Worm (Caenorhabditis elegans) whole organism, L1 larva: ENCODE results near the gene str-57.

ENCODE experiments used
- C04F5.9 ChIP-seq: sonication (generic microtip); optimal IDR thresholded peaks from 2 replicates; lab custom pipeline; 2016; ENCODE audit warnings: missing genetic modification characterization, missing compliant biosample characterization
- C16A3.4 ChIP-seq: fragments of 150-350 bp; optimal IDR thresholded peaks from 2 replicates; lab custom pipeline; 2014; ENCODE audit warnings: missing biosample characterization, missing genetic modification characterization
- aha-1 ChIP-seq: fragments of 150-350 bp; optimal IDR thresholded peaks from 2 replicates; lab custom pipeline; 2014; ENCODE audit warnings: missing biosample characterization, missing genetic modification characterization
- aly-2 ChIP-seq: fragments of 150-350 bp; optimal IDR thresholded peaks from 2 replicates; lab custom pipeline; 2014; ENCODE audit warnings: missing biosample characterization, missing genetic modification characterization
- ama-1 ChIP-seq: fragments of 150-350 bp; optimal IDR thresholded peaks from 2 replicates; lab custom pipeline; 2014
- ceh-63 ChIP-seq: fragments of 200-800 bp; sonication (Bioruptor generic); optimal IDR thresholded peaks from 2 replicates; lab custom pipeline; 2018; ENCODE audit warnings: mild to moderate bottlenecking, missing genetic modification characterization, missing compliant biosample characterization
- ceh-88 ChIP-seq: fragments of 200-800 bp; sonication (Bioruptor generic); IDR thresholded peaks from 2 replicates; pipeline ENCODE4 v1.3.6; 2022; ENCODE audit warnings: missing genetic modification characterization, missing compliant biosample characterization
- ceh-90 ChIP-seq: sonication (generic microtip); optimal IDR thresholded peaks from 2 replicates; lab custom pipeline; 2016; ENCODE audit warnings: missing genetic modification characterization, missing compliant biosample characterization
- dsc-1 ChIP-seq: sonication (generic microtip); optimal IDR thresholded peaks from 2 replicates; lab custom pipeline; 2016; ENCODE audit warnings: mild to moderate bottlenecking, missing genetic modification characterization, missing compliant biosample characterization
- efl-1 ChIP-seq, 4 experiments: fragments of 150-350 bp; optimal IDR thresholded peaks in 3 of 4; peaks in 1 of 4; 1 replicate in 1 of 4; 2 replicates in 3 of 4; lab custom pipeline; 2014; ENCODE audit warnings: missing biosample characterization in 2 of 4, missing genetic modification characterization in 2 of 4, missing genetic modification reagents in 2 of 4
- egl-13 ChIP-seq: sonication (generic microtip); optimal IDR thresholded peaks from 2 replicates; lab custom pipeline; 2016; ENCODE audit warnings: missing genotype, missing genetic modification reagents, missing genetic modification characterization, missing compliant biosample characterization
- fkh-4 ChIP-seq: sonication (generic microtip); optimal IDR thresholded peaks from 2 replicates; lab custom pipeline; 2016; ENCODE audit warnings: missing compliant biosample characterization, missing genetic modification characterization, borderline replicate concordance
- grh-1 ChIP-seq: fragments of 200-800 bp; sonication (Bioruptor generic); IDR thresholded peaks from 2 replicates; pipeline ENCODE4 v1.3.6; 2022; ENCODE audit warnings: missing genetic modification reagents, missing genetic modification characterization, missing compliant biosample characterization
- hlh-17 ChIP-seq: fragments of 200-800 bp; sonication (Bioruptor generic); optimal IDR thresholded peaks from 2 replicates; lab custom pipeline; 2018; ENCODE audit warnings: missing genetic modification characterization, mild to moderate bottlenecking, missing compliant biosample characterization, moderate library complexity, borderline replicate concordance
- irx-1 ChIP-seq: sonication (generic microtip); optimal IDR thresholded peaks from 2 replicates; lab custom pipeline; 2016; ENCODE audit warnings: missing genetic modification characterization, missing compliant biosample characterization
- isw-1 ChIP-seq: fragments of 200-800 bp; sonication (Bioruptor generic); IDR thresholded peaks from 2 replicates; pipeline ENCODE4 v1.3.6; 2022; ENCODE audit warnings: missing genetic modification characterization, missing compliant biosample characterization
- lin-14 ChIP-seq: fragments of 200-800 bp; sonication (Bioruptor generic); optimal IDR thresholded peaks from 2 replicates; lab custom pipeline; 2018; ENCODE audit warnings: mild to moderate bottlenecking, missing genetic modification characterization, moderate library complexity, missing compliant biosample characterization
- lin-35 ChIP-seq, 2 experiments: fragments of 150-350 bp; optimal IDR thresholded peaks; 2 replicates each; lab custom pipeline; 2014; ENCODE audit warnings: missing biosample characterization in 2 of 2, missing genetic modification characterization in 2 of 2, missing genetic modification reagents in 2 of 2
- lsy-2 ChIP-seq, 2 experiments: fragments of 150-350 bp; optimal IDR thresholded peaks; 2 replicates each; lab custom pipeline; 2014; ENCODE audit warnings: missing biosample characterization in 2 of 2, missing genetic modification characterization in 2 of 2
- nhr-11 ChIP-seq: fragments of 150-350 bp; optimal IDR thresholded peaks from 2 replicates; lab custom pipeline; 2014; ENCODE audit warnings: missing biosample characterization, missing genetic modification characterization
- nhr-12 ChIP-seq: sonication (generic microtip); optimal IDR thresholded peaks from 2 replicates; lab custom pipeline; 2017; ENCODE audit warnings: missing biosample characterization, missing genetic modification characterization
- nhr-237 ChIP-seq: fragments of 150-350 bp; optimal IDR thresholded peaks from 2 replicates; lab custom pipeline; 2014; ENCODE audit warnings: missing biosample characterization, missing genetic modification characterization
- nhr-47 ChIP-seq: sonication (generic microtip); optimal IDR thresholded peaks from 2 replicates; lab custom pipeline; 2016; ENCODE audit warnings: mild to moderate bottlenecking, missing genetic modification characterization, moderate library complexity, missing compliant biosample characterization
- nhr-71 ChIP-seq: sonication (generic microtip); optimal IDR thresholded peaks from 2 replicates; lab custom pipeline; 2016; ENCODE audit warnings: mild to moderate bottlenecking, missing genetic modification characterization, moderate library complexity, missing compliant biosample characterization
- nhr-76 ChIP-seq: sonication (generic microtip); optimal IDR thresholded peaks from 2 replicates; lab custom pipeline; 2017; ENCODE audit warnings: missing biosample characterization, missing genetic modification characterization
- nhr-77 ChIP-seq: fragments of 150-350 bp; optimal IDR thresholded peaks from 2 replicates; lab custom pipeline; 2014; ENCODE audit warnings: missing biosample characterization, missing genetic modification characterization
- nhr-90 ChIP-seq: sonication (generic microtip); optimal IDR thresholded peaks from 2 replicates; lab custom pipeline; 2016; ENCODE audit warnings: mild to moderate bottlenecking, missing genetic modification characterization, missing compliant biosample characterization; ENCODE audit not compliant: poor library complexity
- pqm-1 ChIP-seq: sonication (generic microtip); optimal IDR thresholded peaks from 3 replicates; lab custom pipeline; 2017; ENCODE audit warnings: missing biosample characterization, missing genetic modification characterization
- rnt-1 ChIP-seq: sonication (generic microtip); optimal IDR thresholded peaks from 2 replicates; lab custom pipeline; 2016; ENCODE audit warnings: mild to moderate bottlenecking, missing genetic modification characterization, moderate library complexity, missing compliant biosample characterization
- snpc-4 ChIP-seq: fragments of 150-350 bp; optimal IDR thresholded peaks from 2 replicates; lab custom pipeline; 2014; ENCODE audit warnings: missing biosample characterization, missing genetic modification characterization
- snu-23 ChIP-seq: sonication (generic microtip); optimal IDR thresholded peaks from 2 replicates; lab custom pipeline; 2016; ENCODE audit warnings: missing genetic modification characterization, missing compliant biosample characterization
- sox-4 ChIP-seq: sonication (generic microtip); optimal IDR thresholded peaks from 2 replicates; lab custom pipeline; 2016; ENCODE audit warnings: missing genetic modification characterization, missing compliant biosample characterization
- sptf-1 ChIP-seq: fragments of 150-350 bp; optimal IDR thresholded peaks from 2 replicates; lab custom pipeline; 2014; ENCODE audit warnings: missing biosample characterization, missing genetic modification characterization
- tbx-2 ChIP-seq: sonication (generic microtip); optimal IDR thresholded peaks from 2 replicates; lab custom pipeline; 2016; ENCODE audit warnings: missing genetic modification characterization, missing compliant biosample characterization
- unc-130 ChIP-seq: fragments of 150-350 bp; optimal IDR thresholded peaks from 2 replicates; lab custom pipeline; 2017; ENCODE audit warnings: missing biosample characterization, missing genetic modification characterization, inconsistent platforms
- unc-30 ChIP-seq: sonication (generic microtip); optimal IDR thresholded peaks from 2 replicates; lab custom pipeline; 2017; ENCODE audit warnings: missing biosample characterization, missing genetic modification characterization
- unc-86 ChIP-seq: sonication (generic microtip); optimal IDR thresholded peaks from 2 replicates; lab custom pipeline; 2016; ENCODE audit warnings: missing genetic modification characterization, missing compliant biosample characterization
- xbp-1 ChIP-seq: sonication (generic microtip); optimal IDR thresholded peaks from 2 replicates; lab custom pipeline; 2016; ENCODE audit warnings: missing genetic modification characterization, missing compliant biosample characterization
- zag-1 ChIP-seq: fragments of 150-350 bp; optimal IDR thresholded peaks from 2 replicates; lab custom pipeline; 2014; ENCODE audit warnings: missing biosample characterization, missing genetic modification characterization
- zip-4 ChIP-seq: fragments of 200-800 bp; sonication (Bioruptor generic); optimal IDR thresholded peaks from 2 replicates; lab custom pipeline; 2018; ENCODE audit warnings: mild to moderate bottlenecking, missing genetic modification characterization, moderate library complexity, missing compliant biosample characterization

str-57 gene

DNA sequence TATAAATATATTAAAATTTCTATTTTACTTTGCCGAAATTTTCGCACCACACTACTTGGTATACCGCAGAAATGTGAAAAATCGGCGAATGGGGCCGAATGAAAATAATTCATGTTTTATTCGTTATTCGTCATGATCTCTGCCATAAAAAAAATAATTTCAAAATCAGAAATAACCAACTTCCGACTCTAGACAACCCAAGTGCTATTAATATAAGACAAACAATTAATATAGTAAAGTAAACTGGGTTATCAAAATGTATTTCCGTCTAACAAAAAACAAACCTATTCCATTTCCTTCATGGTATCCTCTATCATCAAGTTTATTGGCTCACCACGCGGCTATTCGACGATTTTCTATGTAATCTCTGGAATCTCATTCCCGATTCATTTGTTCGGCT lies 4.6 kb upstream of the str-57 start, which contains the start of gene srh-293:
srh-293 (plus strand) TSS at position 301 of the 400 bp plus-strand sequence.
- TF ChIP-seq zip-4 (GFP tag; lab: Kevin White, UChicago) (no peak), hlh-17 (GFP tag; lab: Kevin White, UChicago) (no peak), nhr-12 (no peak), C16A3.4 (no peak), sox-4 (no peak), nhr-76 (tag; lab: Kevin White, UChicago) (no peak), ceh-88 (GFP tag; lab: Robert Waterston, UW) (no peak), nhr-11 (tag; lab: Kevin White, UChicago) (no peak), snpc-4 (tag; lab: Kevin White, UChicago) (no peak), lin-14 (no peak), lin-35 (GFP tag; optimal IDR thresholded peaks at IDR 0.05; lab: Kevin White, UChicago) (no peak), tbx-2 (tag; lab: Kevin White, UChicago) (no peak), lsy-2 (tag; optimal IDR thresholded peaks at IDR 0.05; lab: Kevin White, UChicago) (no peak), nhr-47 (tag; lab: Kevin White, UChicago) (no peak), egl-13 (tag; lab: Kevin White, UChicago) (no peak), unc-86 (tag; lab: Kevin White, UChicago) (no peak), ceh-90 (tag; lab: Kevin White, UChicago) (no peak), irx-1 (tag; lab: Kevin White, UChicago) (no peak), xbp-1 (tag; lab: Kevin White, UChicago) (no peak), nhr-90 (tag; lab: Kevin White, UChicago) (no peak)
- TF ChIP-seq, all 84 proteins: peak for 0

DNA sequence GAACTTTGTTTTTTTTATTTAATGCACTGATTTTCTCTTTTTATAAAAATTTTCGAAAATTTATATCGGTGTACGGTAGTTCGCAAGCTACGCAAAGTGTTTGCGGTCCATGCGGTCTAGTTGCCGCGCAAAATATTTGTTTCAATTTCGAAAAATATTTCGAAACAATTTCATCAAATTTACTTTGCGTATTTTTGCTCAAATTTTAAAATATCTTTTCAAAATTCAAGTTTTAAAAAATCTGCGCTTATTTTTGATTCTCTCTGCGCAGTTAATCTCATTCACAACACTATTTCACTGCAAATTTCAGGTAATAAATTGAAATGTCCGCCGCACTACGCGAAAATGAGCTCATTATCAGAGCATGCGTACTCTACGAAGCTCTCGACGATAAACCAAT lies 3.1 kb upstream of the str-57 start, which contains the start of gene fbxa-197:
fbxa-197 (plus strand) TSS at position 301 of the 400 bp plus-strand sequence.
- no peak for TF ChIP-seq ceh-90 (tag; lab: Kevin White, UChicago)
- TF ChIP-seq lin-35 (GFP tag; optimal IDR thresholded peaks at IDR 0.05; lab: Kevin White, UChicago) = no peak
- no peak for TF ChIP-seq nhr-237 (tag; lab: Kevin White, UChicago)
- no peak for TF ChIP-seq C04F5.9
- TF ChIP-seq ama-1 (lab: Kevin White, UChicago) = no peak
- no peak for TF ChIP-seq rnt-1 (tag; lab: Kevin White, UChicago)
- TF ChIP-seq snu-23 (GFP tag; lab: Kevin White, UChicago) = no peak
- TF ChIP-seq unc-30 = no peak
- no peak for TF ChIP-seq hlh-17 (GFP tag; lab: Kevin White, UChicago)
- no peak for TF ChIP-seq egl-13 (tag; lab: Kevin White, UChicago)
- no peak for TF ChIP-seq dsc-1
- TF ChIP-seq nhr-71 (tag; lab: Kevin White, UChicago) = no peak

DNA sequence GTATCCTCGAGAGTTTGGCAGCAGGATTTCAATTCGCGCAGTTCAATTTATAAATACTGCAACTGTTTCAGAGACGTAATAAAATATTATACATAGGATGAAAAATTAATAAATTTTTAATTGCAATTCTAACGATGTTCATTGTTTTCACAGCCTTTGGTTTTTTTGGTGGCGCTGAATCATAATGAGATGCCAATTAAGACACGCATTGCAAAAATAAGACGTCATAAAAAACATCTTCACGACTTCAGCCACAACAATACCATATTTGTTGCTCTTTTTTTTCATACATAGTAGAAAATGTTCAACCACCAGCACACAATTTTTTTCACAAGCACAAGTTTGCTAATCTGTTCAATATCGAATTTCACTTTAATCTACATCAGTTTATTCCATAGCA lies 1.8 kb downstream of the str-57 start, which contains the start of gene str-56:
str-56 (plus strand) TSS at position 301 of the 400 bp plus-strand sequence.
- TF ChIP-seq nhr-90 (tag; lab: Kevin White, UChicago) = no peak
- no peak for TF ChIP-seq sox-4
- no peak for TF ChIP-seq nhr-77 (tag; lab: Kevin White, UChicago)
- TF ChIP-seq aly-2 (tag; lab: Kevin White, UChicago) = no peak
- TF ChIP-seq zag-1 (tag; lab: Kevin White, UChicago) = no peak
- TF ChIP-seq unc-130 (tag; lab: Kevin White, UChicago) = no peak
- no peak for TF ChIP-seq tbx-2 (tag; lab: Kevin White, UChicago)
- TF ChIP-seq lin-14 = no peak
- no peak for TF ChIP-seq pqm-1 (tag; lab: Kevin White, UChicago)
- no peak for TF ChIP-seq aha-1 (tag; lab: Kevin White, UChicago)
- TF ChIP-seq isw-1 (GFP tag; lab: Robert Waterston, UW) = no peak
- no peak for TF ChIP-seq ceh-63 (GFP tag; lab: Kevin White, UChicago)
- TF ChIP-seq fkh-4 (tag; lab: Kevin White, UChicago) = no peak
- TF ChIP-seq grh-1 = no peak
- no peak for TF ChIP-seq efl-1 (optimal IDR thresholded peaks at IDR 0.05; lab: Kevin White, UChicago)
- TF ChIP-seq efl-1 (GFP tag; optimal IDR thresholded peaks at IDR 0.05 in 1 of 2; lab: Kevin White, UChicago) = no peak
- TF ChIP-seq nhr-237 (tag; lab: Kevin White, UChicago) = no peak
- no peak for TF ChIP-seq sptf-1 (tag; lab: Kevin White, UChicago)
